Worm (Caenorhabditis elegans) whole organism, L4 larva: ENCODE data around the gene srj-21.

Experiments used
- F10B5.3 ChIP-seq: sonication (generic microtip); optimal IDR thresholded peaks from 2 replicates; lab custom pipeline; 2016; ENCODE audit warnings: mild to moderate bottlenecking, missing genetic modification characterization, missing compliant biosample characterization
- F49E8.2 ChIP-seq: sonication (generic microtip); optimal IDR thresholded peaks from 2 replicates; lab custom pipeline; 2016; ENCODE audit warnings: missing compliant biosample characterization, mild to moderate bottlenecking, missing genetic modification characterization, borderline replicate concordance
- R02D3.7 ChIP-seq: fragments of 150-350 bp; sonication (generic microtip); optimal IDR thresholded peaks from 3 replicates; lab custom pipeline; 2014; ENCODE audit warnings: missing biosample characterization, missing genetic modification characterization
- Y5F2A.4 ChIP-seq: fragments of 200-800 bp; sonication (Bioruptor generic); optimal IDR thresholded peaks from 2 replicates; lab custom pipeline; 2018; ENCODE audit warnings: mild to moderate bottlenecking, missing genetic modification characterization, missing compliant biosample characterization
- aha-1 ChIP-seq: fragments of 150-350 bp; peaks from one replicate; lab custom pipeline; 2014; ENCODE audit warnings: missing biosample characterization, missing genetic modification characterization
- ama-1 ChIP-seq: fragments of 150-350 bp; optimal IDR thresholded peaks from 2 replicates; lab custom pipeline; 2014; ENCODE audit warnings: inconsistent platforms, mixed read lengths
- arid-1 ChIP-seq: fragments of 200-800 bp; sonication (Bioruptor generic); conservative IDR thresholded peaks from 2 replicates; pipeline ENCODE4 v1.3.6; 2022; ENCODE audit warnings: missing genetic modification reagents, missing genetic modification characterization, missing compliant biosample characterization
- attf-4 ChIP-seq: sonication (generic microtip); optimal IDR thresholded peaks from 3 replicates; lab custom pipeline; 2017; ENCODE audit warnings: missing biosample characterization, missing genetic modification characterization
- ceh-28 ChIP-seq: fragments of 150-350 bp; optimal IDR thresholded peaks from 2 replicates; lab custom pipeline; 2014; ENCODE audit warnings: missing biosample characterization, missing genetic modification reagents, missing genetic modification characterization
- ceh-32 ChIP-seq: sonication (generic microtip); optimal IDR thresholded peaks from 2 replicates; lab custom pipeline; 2016; ENCODE audit warnings: mild to moderate bottlenecking, missing genetic modification characterization, missing compliant biosample characterization; ENCODE audit not compliant: poor library complexity
- ctbp-1 ChIP-seq: fragments of 200-800 bp; sonication (Bioruptor generic); IDR thresholded peaks from 2 replicates; pipeline ENCODE4 v1.3.6; 2022; ENCODE audit warnings: missing genetic modification reagents, missing genetic modification characterization, missing compliant biosample characterization
- daf-12 ChIP-seq: fragments of 150-350 bp; optimal IDR thresholded peaks from 2 replicates; lab custom pipeline; 2014; ENCODE audit warnings: missing biosample characterization, missing genetic modification reagents, missing genetic modification characterization
- daf-8 ChIP-seq: fragments of 200-800 bp; sonication (Bioruptor generic); IDR thresholded peaks from 2 replicates; pipeline ENCODE4 v1.3.6; 2022; ENCODE audit warnings: missing genetic modification characterization, missing compliant biosample characterization
- dmd-6 ChIP-seq: fragments of 200-800 bp; sonication (Bioruptor generic); IDR thresholded peaks from 2 replicates; pipeline ENCODE4 v1.3.6; 2022; ENCODE audit warnings: missing genetic modification reagents, missing genetic modification characterization, missing compliant biosample characterization
- dmd-9 ChIP-seq: fragments of 200-800 bp; sonication (Bioruptor generic); IDR thresholded peaks from 2 replicates; pipeline ENCODE4 v1.3.6; 2022; ENCODE audit warnings: missing genetic modification reagents, missing genetic modification characterization, missing compliant biosample characterization
- dpl-1 ChIP-seq: fragments of 150-350 bp; optimal IDR thresholded peaks from 2 replicates; lab custom pipeline; 2014; ENCODE audit warnings: missing biosample characterization, missing genetic modification reagents, missing genetic modification characterization
- duxl-1 ChIP-seq: sonication (generic microtip); optimal IDR thresholded peaks from 2 replicates; lab custom pipeline; 2016; ENCODE audit warnings: mild to moderate bottlenecking, missing genetic modification characterization, moderate library complexity, missing compliant biosample characterization; ENCODE audit not compliant: poor library complexity
- egl-27 ChIP-seq: sonication (generic microtip); optimal IDR thresholded peaks from 3 replicates; lab custom pipeline; 2017; ENCODE audit warnings: missing biosample characterization, missing genetic modification reagents, missing genetic modification characterization
- fos-1 ChIP-seq: fragments of 150-350 bp; optimal IDR thresholded peaks from 2 replicates; lab custom pipeline; 2014; ENCODE audit warnings: missing biosample characterization, missing genetic modification characterization
- hlh-30 ChIP-seq: sonication (generic microtip); optimal IDR thresholded peaks from 2 replicates; lab custom pipeline; 2017; ENCODE audit warnings: antibody characterized with exemption, mild to moderate bottlenecking, missing genetic modification characterization, missing compliant biosample characterization; ENCODE audit not compliant: insufficient read depth
- hmg-1.1 ChIP-seq: fragments of 200-800 bp; sonication (Bioruptor generic); IDR thresholded peaks from 2 replicates; pipeline ENCODE4 v1.3.6; 2022; ENCODE audit warnings: missing genetic modification reagents, missing genetic modification characterization, missing compliant biosample characterization
- lim-7 ChIP-seq: fragments of 200-800 bp; sonication (Bioruptor generic); IDR thresholded peaks from 2 replicates; pipeline ENCODE4 v1.3.6; 2022; ENCODE audit warnings: missing genetic modification characterization, missing compliant biosample characterization
- lin-13 ChIP-seq: fragments of 150-350 bp; optimal IDR thresholded peaks from 2 replicates; lab custom pipeline; 2014; ENCODE audit warnings: missing biosample characterization, missing genetic modification reagents, missing genetic modification characterization
- mxl-3 ChIP-seq: fragments of 200-800 bp; sonication (Bioruptor generic); optimal IDR thresholded peaks from 2 replicates; lab custom pipeline; 2018; ENCODE audit warnings: mild to moderate bottlenecking, missing genetic modification characterization, missing compliant biosample characterization
- nhr-10 ChIP-seq: fragments of 150-350 bp; optimal IDR thresholded peaks from 2 replicates; lab custom pipeline; 2014; ENCODE audit warnings: missing biosample characterization, missing genetic modification characterization
- nhr-11 ChIP-seq: fragments of 150-350 bp; optimal IDR thresholded peaks from 2 replicates; lab custom pipeline; 2014; ENCODE audit warnings: missing biosample characterization, missing genetic modification characterization
- nhr-28 ChIP-seq: fragments of 150-350 bp; optimal IDR thresholded peaks from 2 replicates; lab custom pipeline; 2014; ENCODE audit warnings: missing biosample characterization, missing genetic modification characterization
- nhr-48 ChIP-seq: sonication (generic microtip); optimal IDR thresholded peaks from 2 replicates; lab custom pipeline; 2016; ENCODE audit warnings: mild to moderate bottlenecking, missing genetic modification characterization, missing compliant biosample characterization
- pqm-1 ChIP-seq: sonication (generic microtip); optimal IDR thresholded peaks from 2 replicates; lab custom pipeline; 2017; ENCODE audit warnings: missing biosample characterization, missing genetic modification characterization
- rbr-2 ChIP-seq: sonication (generic microtip); optimal IDR thresholded peaks from 2 replicates; lab custom pipeline; 2016; ENCODE audit warnings: missing genotype, missing genetic modification characterization, missing compliant biosample characterization
- set-16 ChIP-seq: fragments of 200-800 bp; sonication (Bioruptor generic); IDR thresholded peaks from 2 replicates; pipeline ENCODE4 v1.3.6; 2022; ENCODE audit warnings: missing genetic modification reagents, missing genetic modification characterization, missing compliant biosample characterization
- snpc-4 ChIP-seq: fragments of 150-350 bp; optimal IDR thresholded peaks from 2 replicates; lab custom pipeline; 2014; ENCODE audit warnings: missing biosample characterization, missing genetic modification characterization
- spr-1 ChIP-seq: sonication (generic microtip); optimal IDR thresholded peaks from 2 replicates; lab custom pipeline; 2016; ENCODE audit warnings: mild to moderate bottlenecking, missing genetic modification characterization, missing compliant biosample characterization
- spr-3 ChIP-seq: fragments of 200-800 bp; sonication (Bioruptor generic); optimal IDR thresholded peaks from 2 replicates; lab custom pipeline; 2018; ENCODE audit warnings: mild to moderate bottlenecking, missing genetic modification characterization, missing compliant biosample characterization
- tag-97 ChIP-seq: fragments of 200-800 bp; sonication (Bioruptor generic); IDR thresholded peaks from 2 replicates; pipeline ENCODE4 v1.3.6; 2022; ENCODE audit warnings: missing genetic modification characterization, missing compliant biosample characterization
- unc-62 ChIP-seq, 3 experiments: fragments of 150-350 bp in 1 of 3; sonication (generic microtip); optimal IDR thresholded peaks in 2 of 3; peaks in 1 of 3; 1 replicate in 1 of 3; 2 replicates in 2 of 3; lab custom pipeline; 2014 to 2017; ENCODE audit warnings: missing biosample characterization in 3 of 3, missing genetic modification characterization in 3 of 3, missing genetic modification reagents in 3 of 3, missing genotype in 1 of 3
- ztf-11 ChIP-seq: fragments of 150-350 bp; optimal IDR thresholded peaks from 2 replicates; lab custom pipeline; 2014; ENCODE audit warnings: missing biosample characterization, missing genetic modification characterization

srj-21 gene

DNA sequence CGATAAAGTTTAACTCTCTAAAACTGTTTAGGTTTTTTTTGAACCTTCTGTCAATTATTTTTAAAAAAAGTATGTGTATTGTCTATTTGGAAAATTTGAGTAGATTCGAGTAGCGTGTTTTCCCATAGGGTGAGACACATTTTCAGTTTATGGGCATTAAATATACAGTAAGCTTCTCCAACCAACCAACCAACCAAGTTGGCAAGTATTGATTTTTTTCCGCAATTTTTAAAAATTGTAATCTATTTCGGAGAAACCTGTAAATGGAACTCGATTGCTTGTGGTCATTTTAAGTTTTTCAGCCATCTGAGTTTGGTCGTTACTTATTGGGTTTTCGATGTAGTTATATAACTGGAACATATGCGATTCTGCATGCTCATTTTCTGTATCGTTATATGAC lies at the start of gene srj-21:
TSS of gene srj-21 (plus strand) at position 301 of the 400 bp plus-strand sequence.
- no peak for TF ChIP-seq pqm-1 (tag; lab: Kevin White, UChicago)
- no peak for TF ChIP-seq aha-1 (tag; lab: Kevin White, UChicago)
- TF ChIP-seq daf-8 (GFP tag; lab: Robert Waterston, UW) = no peak
- no peak for TF ChIP-seq fos-1
- TF ChIP-seq snpc-4 (tag; lab: Kevin White, UChicago) = no peak
- no peak for TF ChIP-seq lim-7 (GFP tag; lab: Robert Waterston, UW)
- no peak for TF ChIP-seq R02D3.7 (tag; lab: Kevin White, UChicago)
- no peak for TF ChIP-seq dpl-1 (GFP tag; lab: Kevin White, UChicago)
- no peak for TF ChIP-seq F10B5.3 (tag; lab: Kevin White, UChicago)
- no peak for TF ChIP-seq hmg-1.1
- no peak for TF ChIP-seq Y5F2A.4 (GFP tag; lab: Kevin White, UChicago)
- TF ChIP-seq tag-97 (GFP tag; lab: Robert Waterston, UW) = no peak
- no peak for TF ChIP-seq F49E8.2 (tag; lab: Kevin White, UChicago)
- TF ChIP-seq ceh-32 (tag; lab: Kevin White, UChicago) = no peak
- no peak for TF ChIP-seq ctbp-1 (GFP tag; lab: Robert Waterston, UW)
- no peak for TF ChIP-seq nhr-28 (tag; lab: Kevin White, UChicago)
- no peak for TF ChIP-seq daf-12 (tag; lab: Kevin White, UChicago)
- TF ChIP-seq egl-27 = no peak

DNA sequence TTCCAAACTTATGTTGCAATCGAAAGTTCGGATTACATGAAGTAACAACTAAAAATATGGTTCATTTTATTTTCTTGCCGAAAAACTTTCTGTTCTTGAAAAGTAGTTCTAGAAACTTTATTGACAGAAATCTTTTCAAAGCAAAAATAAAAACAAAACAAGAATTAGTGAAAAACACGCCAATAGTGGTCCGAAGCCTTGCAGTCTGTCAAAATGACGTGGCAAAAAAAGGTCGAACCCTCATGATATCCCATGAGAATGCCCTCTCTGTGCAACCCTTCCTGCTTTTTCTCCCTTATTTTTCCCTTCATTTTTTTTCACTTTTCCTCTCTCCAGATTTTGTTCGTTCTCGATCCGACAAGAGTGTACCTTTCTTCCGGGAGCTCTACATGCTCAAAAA lies 46.0 kb upstream of the srj-21 start:
- peak in 1 of 2 experiments; percentile 79 for TF ChIP-seq unc-62 (GFP tag; optimal IDR thresholded peaks at IDR 0.05 in 1 of 2; lab: Kevin White, UChicago)
- no peak for TF ChIP-seq unc-62 (tag; optimal IDR thresholded peaks at IDR 0.05; lab: Kevin White, UChicago)
- TF ChIP-seq nhr-10 = no peak
- TF ChIP-seq aha-1 (tag; lab: Kevin White, UChicago) = peak; percentile 52

DNA sequence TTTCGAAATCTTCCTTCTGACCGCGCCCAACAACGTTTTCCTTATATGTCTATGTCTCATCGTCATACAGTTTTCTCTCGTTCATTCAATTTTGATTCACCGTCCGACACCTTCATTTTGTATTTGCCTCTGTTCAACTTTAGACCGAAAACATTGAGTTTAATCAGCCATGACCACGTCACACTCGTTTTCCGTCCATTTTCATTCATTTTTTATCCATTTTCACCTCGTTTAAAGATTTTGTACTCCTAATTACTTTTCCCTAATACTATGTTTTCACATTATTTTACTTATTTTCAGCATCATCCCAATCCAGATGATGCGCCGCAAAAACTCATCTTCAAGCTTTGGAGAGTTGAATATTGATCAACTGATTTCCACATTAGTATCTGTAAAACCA lies 42.9 kb upstream of the srj-21 start, which contains the start of gene pph-1:
TSS of gene pph-1 (plus strand) at position 301 of the 400 bp plus-strand sequence.
- TF ChIP-seq fos-1 (no peak), lin-13 (GFP tag; lab: Kevin White, UChicago) (no peak), ama-1 (no peak), dmd-9 (no peak), pqm-1 (tag; lab: Kevin White, UChicago) (no peak), ceh-28 (tag; lab: Kevin White, UChicago) (no peak), nhr-10 (no peak), nhr-11 (tag; lab: Kevin White, UChicago) (no peak), nhr-48 (tag; lab: Kevin White, UChicago) (no peak), set-16 (GFP tag; lab: Robert Waterston, UW) (no peak), mxl-3 (no peak), aha-1 (tag; lab: Kevin White, UChicago) (no peak), attf-4 (no peak), arid-1 (GFP tag; lab: Robert Waterston, UW) (no peak), spr-1 (no peak), spr-3 (GFP tag; lab: Kevin White, UChicago) (no peak)

DNA sequence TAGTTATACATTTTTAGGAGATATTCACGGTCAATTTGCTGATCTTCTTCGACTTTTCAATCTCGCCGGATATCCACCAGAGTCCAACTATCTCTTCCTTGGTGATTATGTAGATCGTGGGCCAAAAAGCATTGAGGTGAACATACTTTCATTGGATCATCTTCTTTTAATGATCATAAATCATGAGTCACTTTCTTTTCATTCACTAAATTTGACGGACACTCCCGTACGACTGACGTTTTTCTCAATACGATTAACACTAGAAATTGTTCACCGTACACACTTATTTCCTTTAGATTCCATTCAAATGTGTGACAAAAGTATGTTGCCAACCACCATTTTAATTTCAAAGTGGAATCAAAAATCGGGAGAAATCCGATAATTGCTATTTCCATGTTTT lies 42.2 kb upstream of the srj-21 start:
- peak in 1 of 2 experiments; percentile 83 for TF ChIP-seq unc-62 (GFP tag; optimal IDR thresholded peaks at IDR 0.05 in 1 of 2; lab: Kevin White, UChicago)
- TF ChIP-seq unc-62 (tag; optimal IDR thresholded peaks at IDR 0.05; lab: Kevin White, UChicago) = no peak
- TF ChIP-seq snpc-4 (tag; lab: Kevin White, UChicago) = no peak
- TF ChIP-seq duxl-1 (tag; lab: Kevin White, UChicago) = no peak

DNA sequence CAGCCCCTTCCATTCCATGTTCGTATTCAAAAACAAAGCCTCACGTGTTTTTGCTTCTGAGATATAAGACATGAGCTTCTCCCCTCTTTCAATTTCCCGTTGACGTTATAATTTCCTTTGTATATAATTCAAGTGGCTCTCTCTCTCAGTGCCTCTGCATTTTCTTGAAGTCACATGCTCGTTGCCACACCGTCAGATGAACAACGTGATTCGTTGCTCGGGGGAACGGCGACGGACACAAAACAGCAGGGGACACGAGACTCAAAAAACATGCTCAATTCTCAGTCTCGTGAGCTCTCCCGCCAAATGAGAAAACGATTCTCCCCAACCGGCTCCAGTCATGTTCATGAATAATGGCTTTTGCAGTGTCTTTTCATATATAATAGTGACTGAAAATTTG lies 36.8 kb upstream of the srj-21 start:
- TF ChIP-seq hlh-30 (tag; lab: Kevin White, UChicago) (peak; percentile 70), rbr-2 (peak; percentile 15), ztf-11 (tag; lab: Kevin White, UChicago) (no peak), dmd-6 (no peak), mxl-3 (no peak)
